Fruit fly (Drosophila melanogaster) whole organism, pupa: ENCODE measurements around the gene CG5004.

Experiments used
- CG10348 ChIP-seq: fragments of 200-800 bp; sonication (Bioruptor generic); IDR thresholded peaks from 2 replicates; pipeline ENCODE4 v1.3.6; 2022; ENCODE audit warnings: missing biosample characterization, missing genetic modification characterization
- CG4496 ChIP-seq: fragments of 200-800 bp; sonication (Bioruptor generic); IDR thresholded peaks from 3 replicates; pipeline ENCODE4 v1.3.6; 2022; ENCODE audit warnings: missing biosample characterization, missing genetic modification characterization
- fd96Ca ChIP-seq: fragments of 200-800 bp; sonication (Bioruptor generic); IDR thresholded peaks from 3 replicates; pipeline ENCODE4 v1.3.6; 2022; ENCODE audit warnings: missing biosample characterization, missing genetic modification characterization

DNA sequence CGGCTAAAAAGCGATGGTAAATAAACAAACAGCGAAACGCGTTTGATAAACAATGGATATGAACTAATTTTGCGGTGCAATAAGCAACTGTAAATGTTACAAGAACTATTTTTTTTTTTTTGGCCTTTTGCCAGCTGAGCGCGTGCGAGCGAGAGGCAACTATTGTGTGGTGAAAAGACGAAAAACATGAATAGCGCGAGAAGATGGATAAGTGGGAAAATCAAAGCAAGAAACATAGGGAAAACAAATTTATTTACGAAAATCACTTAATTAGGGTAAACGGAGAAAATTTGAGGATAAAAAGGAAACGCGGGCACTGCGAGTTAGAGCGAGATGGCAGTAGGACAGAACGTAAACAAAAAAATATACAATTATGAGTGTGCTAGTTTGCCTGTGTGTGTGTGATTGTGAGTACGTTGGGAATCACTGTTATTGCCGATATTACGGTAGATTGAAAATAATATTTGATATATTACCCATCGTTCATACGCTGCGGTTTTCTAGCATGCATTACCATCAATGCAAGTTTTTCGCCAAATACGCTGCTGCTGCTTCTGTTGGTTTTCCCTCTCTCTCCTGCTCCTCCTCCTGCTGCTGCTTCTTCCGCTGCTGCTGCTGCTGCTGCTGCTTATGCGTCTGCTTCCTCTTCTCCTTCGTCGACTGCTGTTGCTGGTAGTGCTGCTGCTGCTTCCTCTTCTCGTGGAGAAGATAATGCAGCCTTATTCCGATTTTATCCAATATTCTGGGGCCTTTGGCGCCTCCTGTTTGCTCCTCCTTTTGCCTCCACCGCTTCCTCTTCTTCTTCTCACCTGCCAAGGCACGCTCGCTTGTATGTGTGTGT is 30.7 kb upstream of the CG5004 start:
- TF ChIP-seq fd96Ca (GFP tag; lab: Robert Waterston, UW) (no peak), CG4496 (GFP tag; lab: Robert Waterston, UW) (peak; percentile 9; the same call in 1 of the 3 replicates), CG10348 (GFP tag; lab: Robert Waterston, UW) (no peak)
